Fruit fly (Drosophila melanogaster): ENCODE results near the gene CG5708.

CG5708 gene

DNA sequence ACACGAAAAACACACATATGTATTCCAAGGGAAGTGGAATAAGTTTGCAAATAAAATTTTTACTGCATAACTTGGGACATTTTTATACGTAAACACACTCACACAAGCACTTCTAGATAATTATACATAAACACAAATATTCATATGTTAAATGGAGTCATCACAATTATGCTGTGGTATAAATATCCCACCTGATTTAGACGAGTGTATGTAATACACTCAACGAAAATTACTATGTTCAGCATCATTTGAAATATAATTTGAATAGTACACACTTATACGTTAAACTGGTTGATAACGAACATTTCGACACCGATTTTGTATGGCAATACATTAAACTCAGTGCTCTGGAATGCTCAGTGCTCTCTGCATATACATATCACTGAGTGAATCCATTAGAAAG, 4.5 kb upstream of the CG5708 start (continued):
- TF ChIP-seq CG2875 (GFP tag; optimal IDR thresholded peaks at IDR 0.05) (peak; percentile 17), Atf3 (GFP tag; optimal IDR thresholded peaks at IDR 0.05) (peak; percentile 2), CG4617 (GFP tag; optimal IDR thresholded peaks at IDR 0.05; ENCODE audit: borderline replicate concordance) (peak; percentile 47), caup (GFP tag; optimal IDR thresholded peaks at IDR 0.05; ENCODE audit: severe bottlenecking) (no peak), CG10147 (GFP tag; optimal IDR thresholded peaks at IDR 0.05) (peak; percentile 4), CG8089 (GFP tag; optimal IDR thresholded peaks at IDR 0.05) (peak; percentile 95), CG18262 (tag; optimal IDR thresholded peaks at IDR 0.05) (peak; percentile 11), Elba2 (GFP tag; optimal IDR thresholded peaks at IDR 0.05) (no peak), gem (tag; optimal IDR thresholded peaks at IDR 0.05) (peak; percentile 46), sd (tag; optimal IDR thresholded peaks at IDR 0.05) (peak; percentile 84), CoRest (tag; optimal IDR thresholded peaks at IDR 0.05) (peak; percentile 4), grau (tag; optimal IDR thresholded peaks at IDR 0.05) (peak; percentile 31), CG11560 (tag; IDR thresholded peaks at IDR 0.05) (no peak), tap (tag; optimal IDR thresholded peaks at IDR 0.05) (no peak), bigmax (GFP tag; optimal IDR thresholded peaks at IDR 0.05) (no peak), CG13287 (GFP tag; IDR thresholded peaks at IDR 0.05; ENCODE audit: partially characterized antibody) (no peak), MBD-R2 (GFP tag; IDR thresholded peaks at IDR 0.05) (no peak), Mad (GFP tag; optimal IDR thresholded peaks at IDR 0.05) (no peak), CrebB (tag; optimal IDR thresholded peaks at IDR 0.05) (no peak), HLHmδ (GFP tag; optimal IDR thresholded peaks at IDR 0.05) (no peak), CG30020 (tag; optimal IDR thresholded peaks at IDR 0.05) (no peak), zfh2 (GFP tag; optimal IDR thresholded peaks at IDR 0.05) (no peak), CG8290 (GFP tag; optimal IDR thresholded peaks at IDR 0.05) (no peak), CG8290 (tag; optimal IDR thresholded peaks at IDR 0.05) (peak in 1 of 2 experiments; percentile 57), CG16779 (GFP tag; IDR thresholded peaks at IDR 0.05) (no peak), lbe (GFP tag; optimal IDR thresholded peaks at IDR 0.05) (peak; percentile 57), gt (GFP tag; IDR thresholded peaks at IDR 0.05) (no peak), so (GFP tag; IDR thresholded peaks at IDR 0.05) (0 out of 3 replicates have a peak, but pooled peaks have one; percentile 25), Bgb (GFP tag; IDR thresholded peaks at IDR 0.05; ENCODE audit: partially characterized antibody) (no peak), pita (GFP tag; optimal IDR thresholded peaks at IDR 0.05) (no peak), Hey (tag; optimal IDR thresholded peaks at IDR 0.05) (no peak), eve (GFP tag; optimal IDR thresholded peaks at IDR 0.05) (peak in 1 of 2 experiments; percentile 87), CG8924 (tag; optimal IDR thresholded peaks at IDR 0.05) (peak; percentile 44), CG18619 (GFP tag; optimal IDR thresholded peaks at IDR 0.05) (no peak), Sry-β (GFP tag; optimal IDR thresholded peaks at IDR 0.05) (no peak), CG2678 (tag; optimal IDR thresholded peaks at IDR 0.05) (no peak), CG14710 (tag; optimal IDR thresholded peaks at IDR 0.05) (no peak), Side (GFP tag; optimal IDR thresholded peaks at IDR 0.05) (no peak), Dref (GFP tag; IDR thresholded peaks at IDR 0.05) (no peak), CG34422 (GFP tag; IDR thresholded peaks at IDR 0.05) (no peak), CG11247 (GFP tag; IDR thresholded peaks at IDR 0.05) (no peak), lilli (GFP tag; optimal IDR thresholded peaks at IDR 0.05) (peak; percentile 34), sisA (GFP tag; IDR thresholded peaks at IDR 0.05) (no peak), Med (GFP tag) (peak; percentile 81), CG17385 (GFP tag; optimal IDR thresholded peaks at IDR 0.05) (peak; percentile 19), Doc2 (GFP tag; IDR thresholded peaks at IDR 0.05) (no peak), slou (GFP tag; optimal IDR thresholded peaks at IDR 0.05) (no peak), nau (GFP tag; optimal IDR thresholded peaks at IDR 0.05) (peak; percentile 42), org-1 (GFP tag; optimal IDR thresholded peaks at IDR 0.05) (no peak), E2f2 (GFP tag; IDR thresholded peaks at IDR 0.05) (peak; percentile 21; the same call in 1 of the 2 replicates), CG8388 (GFP tag; optimal IDR thresholded peaks at IDR 0.05) (no peak), Aef1 (GFP tag; IDR thresholded peaks at IDR 0.05) (no peak)

Measured in whole organism, embryonic.